Fruit fly (Drosophila melanogaster): ENCODE data around the gene Lip1.

The Lip1 gene

dm6 chr2L:10732343-10732808 is 31.0 kb upstream of the Lip1 start, which contains the start of the genes EMC3 and Dpy-30L1 (continued):
- TF ChIP-seq ash1 (GFP tag; optimal IDR thresholded peaks at IDR 0.05) = no peak
- TF ChIP-seq CG6813 (GFP tag; optimal IDR thresholded peaks at IDR 0.05) = no peak
- no peak for TF ChIP-seq luna (GFP tag; optimal IDR thresholded peaks at IDR 0.05)
- peak; percentile 74 for TF ChIP-seq amos (GFP tag; IDR thresholded peaks at IDR 0.05; ENCODE audit: partially characterized antibody)
- TF ChIP-seq CG12236 (GFP tag; optimal IDR thresholded peaks at IDR 0.05) = no peak
- TF ChIP-seq schlank (tag; optimal IDR thresholded peaks at IDR 0.05) = no peak
- no peak for TF ChIP-seq bigmax (GFP tag; optimal IDR thresholded peaks at IDR 0.05)
- TF ChIP-seq dan (GFP tag; IDR thresholded peaks at IDR 0.05) = no peak
- no peak for TF ChIP-seq Stat92E (GFP tag; optimal IDR thresholded peaks at IDR 0.05)
- TF ChIP-seq CG31365 (tag; optimal IDR thresholded peaks at IDR 0.05) = no peak
- peak; percentile 37; the same call in 1 of the 2 replicates for TF ChIP-seq Xrp1 (GFP tag; IDR thresholded peaks at IDR 0.05)
- TF ChIP-seq Side (GFP tag; optimal IDR thresholded peaks at IDR 0.05) = peak; percentile 3
- no peak for TF ChIP-seq CG10462 (GFP tag; optimal IDR thresholded peaks at IDR 0.05)
- TF ChIP-seq CG16815 (GFP tag; optimal IDR thresholded peaks at IDR 0.05) = no peak
- no peak for TF ChIP-seq CG12769 (tag; optimal IDR thresholded peaks at IDR 0.05)
- peak; percentile 54; the same call in 1 of the 2 replicates for TF ChIP-seq al (GFP tag; IDR thresholded peaks at IDR 0.05)
- TF ChIP-seq unc-4 (GFP tag; IDR thresholded peaks at IDR 0.05; ENCODE audit: partially characterized antibody) = peak; percentile 92
- TF ChIP-seq ken (GFP tag; IDR thresholded peaks at IDR 0.05) = no peak
- no peak for TF ChIP-seq usp (GFP tag; optimal IDR thresholded peaks at IDR 0.05)
- no peak for TF ChIP-seq Six4 (GFP tag; optimal IDR thresholded peaks at IDR 0.05)
- no peak for TF ChIP-seq CG17385 (GFP tag; optimal IDR thresholded peaks at IDR 0.05)
- TF ChIP-seq Hr51 (GFP tag; optimal IDR thresholded peaks at IDR 0.05) = peak in 1 of 2 experiments; percentile 30
- TF ChIP-seq CG17186 (GFP tag; optimal IDR thresholded peaks at IDR 0.05) = peak; percentile 77
- TF ChIP-seq jing (GFP tag; optimal IDR thresholded peaks at IDR 0.05) = no peak
- peak; percentile 0 for TF ChIP-seq CG6765 (GFP tag; optimal IDR thresholded peaks at IDR 0.05)
- peak; percentile 31; the same call in 1 of the 3 replicates for TF ChIP-seq tgo (GFP tag; IDR thresholded peaks at IDR 0.05)
- no peak for TF ChIP-seq crol (GFP tag; IDR thresholded peaks at IDR 0.05)
- peak; percentile 33 for TF ChIP-seq CG16863 (GFP tag; optimal IDR thresholded peaks at IDR 0.05)
- TF ChIP-seq CG14667 (GFP tag; IDR thresholded peaks at IDR 0.05) = 0 out of 2 replicates have a peak, but pooled peaks have one; percentile 29
- no peak for TF ChIP-seq TFAM (GFP tag; optimal IDR thresholded peaks at IDR 0.05)
- peak; percentile 74 for TF ChIP-seq CG2712 (tag; optimal IDR thresholded peaks at IDR 0.05)
- no peak for TF ChIP-seq CG12104 (GFP tag; optimal IDR thresholded peaks at IDR 0.05)
- no peak for TF ChIP-seq H15 (GFP tag; IDR thresholded peaks at IDR 0.05)
- TF ChIP-seq sim (GFP tag; IDR thresholded peaks at IDR 0.05) = no peak
- TF ChIP-seq pum (GFP tag; optimal IDR thresholded peaks at IDR 0.05) = peak; percentile 30
- TF ChIP-seq CG33213 (GFP tag; optimal IDR thresholded peaks at IDR 0.05) = peak; percentile 54
- no peak for TF ChIP-seq HLHmδ (GFP tag; optimal IDR thresholded peaks at IDR 0.05)
- TF ChIP-seq pan (optimal IDR thresholded peaks at IDR 0.05) = no peak
- TF ChIP-seq pan (GFP tag; optimal IDR thresholded peaks at IDR 0.05 in 1 of 2, IDR thresholded peaks at IDR 0.05 in 1 of 2) = peak in 1 of 2 experiments; percentile 53
- peak; percentile 49 for TF ChIP-seq ind (GFP tag; optimal IDR thresholded peaks at IDR 0.05)
- peak; percentile 2 for TF ChIP-seq Fer2 (tag; optimal IDR thresholded peaks at IDR 0.05)
- TF ChIP-seq C15 (GFP tag; IDR thresholded peaks at IDR 0.05) = no peak
- no peak for TF ChIP-seq CG9437 (GFP tag; optimal IDR thresholded peaks at IDR 0.05)
- peak; percentile 72 for TF ChIP-seq pzg (GFP tag; optimal IDR thresholded peaks at IDR 0.05)
- peak in 1 of 3 experiments; percentile 50 for TF ChIP-seq lola (GFP tag; optimal IDR thresholded peaks at IDR 0.05)
- no peak for TF ChIP-seq CG18599 (GFP tag; optimal IDR thresholded peaks at IDR 0.05)
- TF ChIP-seq sd (tag; optimal IDR thresholded peaks at IDR 0.05) = no peak
- no peak for TF ChIP-seq Tbp (GFP tag; optimal IDR thresholded peaks at IDR 0.05)
- peak; percentile 29 for TF ChIP-seq CG8944 (GFP tag; optimal IDR thresholded peaks at IDR 0.05)
- TF ChIP-seq Jarid2 (GFP tag; optimal IDR thresholded peaks at IDR 0.05) = no peak
- TF ChIP-seq CG1529 (GFP tag; optimal IDR thresholded peaks at IDR 0.05) = no peak
